Fruit fly (Drosophila melanogaster) whole organism: Measurements from ENCODE around the gene RpS28b.

ENCODE experiments used
- CG8478 ChIP-seq: fragments of >200 bp; optimal IDR thresholded peaks from 2 replicates; lab custom pipeline; 2018; ENCODE audit warnings: inconsistent platforms
- Dll ChIP-seq: fragments of >200 bp; optimal IDR thresholded peaks from 2 replicates; lab custom pipeline; 2017
- EcR ChIP-seq, 2 experiments: fragments of >200 bp; optimal IDR thresholded peaks; 2 replicates each; lab custom pipeline; 2017; ENCODE audit warnings: missing biosample characterization in 2 of 2, missing genetic modification characterization in 2 of 2, missing genetic modification reagents in 2 of 2
- pan ChIP-seq: fragments of >200 bp; optimal IDR thresholded peaks from 2 replicates; lab custom pipeline; 2017
- psq ChIP-seq: fragments of >200 bp; optimal IDR thresholded peaks from 2 replicates; lab custom pipeline; 2017
- usp ChIP-seq: fragments of >200 bp; optimal IDR thresholded peaks from 2 replicates; lab custom pipeline; 2017; ENCODE audit warnings: missing biosample characterization, missing genetic modification characterization, mixed read lengths

The RpS28b gene

DNA sequence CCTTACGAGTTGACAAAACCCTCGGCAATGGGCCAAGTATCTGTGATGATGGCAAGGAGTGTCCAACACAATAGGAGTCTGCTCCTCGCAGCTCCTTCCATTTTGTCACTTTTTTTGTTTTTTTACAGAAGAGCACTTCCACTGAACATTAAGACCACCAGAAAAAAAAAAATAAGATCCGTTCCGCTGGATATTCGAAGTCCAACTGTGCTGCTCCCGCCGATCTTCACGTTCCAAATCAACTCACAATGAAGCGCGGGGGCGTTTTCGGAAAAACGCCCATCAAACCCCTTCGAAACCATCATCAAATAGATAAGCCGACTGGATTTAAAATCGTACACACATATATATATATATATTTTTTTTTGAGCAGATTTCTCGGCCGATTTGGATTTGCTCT, 16.8 kb downstream of the RpS28b start, which contains the start of gene Cubn:
Gene Cubn, minus strand, starts transcription at position 101 of the 400 bp plus-strand sequence.
- TF ChIP-seq CG8478 (lab: Kevin White, UChicago) (no peak), psq (lab: Kevin White, UChicago) (no peak), Dll (no peak), usp (no peak)

DNA sequence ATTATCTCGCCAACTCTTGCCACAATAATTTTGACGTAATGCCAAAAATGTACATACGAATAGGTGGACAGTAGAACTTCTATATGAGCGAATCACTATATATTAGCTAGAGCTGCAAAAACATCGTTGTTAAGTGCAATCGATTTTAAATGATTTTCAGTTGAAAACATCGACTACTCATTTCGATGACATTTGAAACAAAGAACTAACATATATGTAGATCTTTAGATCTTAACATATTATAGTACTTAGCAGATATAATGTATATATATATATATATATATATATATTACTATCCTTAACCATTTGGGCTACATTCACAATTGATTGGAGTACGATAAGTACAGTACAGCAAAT, 21.7 kb downstream of the RpS28b start, which contains the start of gene CG42395:
Gene CG42395, minus strand, starts transcription at position 101 of the 357 bp plus-strand sequence.
- TF ChIP-seq psq (lab: Kevin White, UChicago) (no peak), CG8478 (lab: Kevin White, UChicago) (no peak), pan (lab: Kevin White, UChicago) (no peak), EcR (GFP tag; optimal IDR thresholded peaks at IDR 0.05; lab: Kevin White, UChicago) (no peak), usp (no peak), Dll (no peak)

DNA sequence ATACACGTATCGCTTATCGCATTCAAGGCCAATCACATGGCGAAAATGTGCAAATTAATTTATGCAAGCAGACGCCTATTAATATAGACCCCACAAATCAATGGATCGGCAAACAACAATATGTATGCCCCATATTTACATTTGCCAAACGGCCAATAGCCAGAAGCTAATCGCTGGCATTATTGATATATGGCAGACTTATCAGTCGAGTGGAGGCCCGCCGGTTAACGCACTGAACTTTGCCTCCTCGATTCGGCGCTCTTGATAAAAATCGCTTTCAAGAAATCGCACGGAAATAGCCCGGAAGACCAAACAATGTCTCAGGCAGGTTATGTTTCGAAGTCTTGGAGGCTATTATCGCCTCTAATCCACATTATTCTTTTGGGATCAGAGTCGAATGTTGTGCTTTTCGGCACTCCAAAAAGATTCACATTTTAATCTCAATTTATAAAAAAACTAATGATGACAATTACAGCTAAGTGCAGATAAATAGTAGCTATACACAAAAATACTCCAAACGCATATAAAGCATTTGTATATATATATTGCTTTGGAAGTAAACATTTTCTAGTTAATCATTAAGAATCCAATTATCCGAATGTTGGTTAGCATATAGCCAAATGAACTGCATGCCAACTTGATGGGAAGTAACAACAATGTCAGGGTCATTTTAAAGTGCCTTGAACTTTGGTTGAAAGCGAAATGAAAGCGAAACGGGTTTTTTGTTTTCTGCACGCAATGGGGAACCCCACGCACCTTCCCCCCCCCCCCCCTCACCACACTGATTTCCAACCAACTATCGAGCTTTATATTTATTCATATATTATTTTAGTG, 22.3 kb downstream of the RpS28b start:
- TF ChIP-seq psq (lab: Kevin White, UChicago) (no peak), EcR (GFP tag; optimal IDR thresholded peaks at IDR 0.05; lab: Kevin White, UChicago) (no peak), usp (no peak), Dll (no peak), CG8478 (lab: Kevin White, UChicago) (no peak), pan (lab: Kevin White, UChicago) (no peak)

DNA sequence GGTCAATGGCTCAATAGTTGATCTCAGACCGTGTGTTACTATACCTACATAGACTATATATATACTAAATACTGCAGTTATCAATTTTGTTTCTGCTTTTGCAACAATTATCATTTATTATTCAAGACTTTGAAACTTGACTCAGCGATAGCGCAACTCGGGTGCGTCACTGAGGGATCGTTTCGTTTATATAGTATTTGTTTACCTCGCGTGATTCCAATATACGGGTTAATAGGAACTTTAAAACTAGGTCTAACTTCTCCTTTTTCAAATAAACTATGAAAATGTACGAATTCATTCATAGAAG, 22.9 kb downstream of the RpS28b start:
- TF ChIP-seq CG8478 (lab: Kevin White, UChicago) (no peak), psq (lab: Kevin White, UChicago) (no peak), Dll (no peak), pan (lab: Kevin White, UChicago) (no peak), usp (no peak), EcR (GFP tag; optimal IDR thresholded peaks at IDR 0.05; lab: Kevin White, UChicago) (no peak)

DNA sequence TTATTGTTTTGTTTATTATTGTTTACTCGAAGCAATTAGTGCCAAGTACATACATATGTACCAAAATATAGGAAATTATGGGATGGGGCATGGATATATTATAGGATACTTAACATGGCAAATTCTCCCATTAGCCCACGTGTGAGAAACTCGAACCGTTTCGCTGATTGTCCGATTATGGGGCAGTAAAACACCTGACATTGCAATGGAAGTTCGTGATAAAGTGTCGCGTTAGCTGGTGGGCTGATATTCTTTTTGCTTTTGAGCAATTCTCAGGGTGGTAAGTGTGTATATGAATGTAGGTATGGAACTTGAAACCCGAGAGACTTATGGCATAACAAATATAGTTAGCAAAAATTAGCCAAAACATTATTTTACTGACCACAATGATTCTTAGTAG, 23.6 kb downstream of the RpS28b start:
- TF ChIP-seq Dll: no peak
- no peak for TF ChIP-seq psq (lab: Kevin White, UChicago)
- TF ChIP-seq pan (lab: Kevin White, UChicago): no peak
- TF ChIP-seq EcR (GFP tag; optimal IDR thresholded peaks at IDR 0.05; lab: Kevin White, UChicago): no peak
- TF ChIP-seq usp: no peak
- TF ChIP-seq CG8478 (lab: Kevin White, UChicago): no peak

DNA sequence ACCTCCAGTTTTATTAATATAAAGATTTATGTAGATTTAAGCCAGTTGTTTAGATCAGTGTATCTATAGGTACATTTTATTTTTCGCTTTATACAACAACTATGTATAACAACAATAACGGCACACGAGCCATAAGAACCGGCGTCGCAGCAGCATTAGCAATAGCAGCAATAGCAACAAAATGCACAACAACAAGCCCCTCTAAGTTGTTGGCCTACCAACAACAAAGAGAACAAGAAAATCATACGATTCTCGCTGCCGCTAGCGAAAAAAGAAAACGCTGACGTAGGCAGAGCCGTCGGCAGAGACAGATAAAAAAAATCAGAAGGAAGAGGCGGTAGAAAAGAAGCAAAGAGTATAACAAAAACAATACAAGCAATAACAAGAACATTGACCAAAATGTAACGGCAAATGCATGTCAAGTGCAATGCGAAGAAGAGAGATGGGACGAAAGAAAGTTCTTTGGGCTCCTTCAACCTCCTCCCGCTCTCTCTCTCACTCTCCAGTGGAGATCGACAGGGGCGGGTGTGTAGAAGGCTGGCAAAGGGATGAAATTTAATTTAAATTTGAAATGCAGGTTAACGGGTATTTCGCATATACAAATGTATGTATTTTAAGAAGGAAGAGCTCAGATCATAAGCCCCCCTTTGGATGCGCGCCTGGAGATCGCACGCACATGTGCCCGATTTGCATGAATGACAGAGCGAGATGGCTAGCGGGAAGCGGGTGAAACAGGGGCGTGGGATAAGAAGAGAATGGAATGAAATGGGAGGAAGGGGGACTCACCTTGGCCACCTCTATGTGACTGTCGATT, 24.5 kb downstream of the RpS28b start:
- TF ChIP-seq psq (lab: Kevin White, UChicago): peak; percentile 39
- peak in 1 of 2 experiments; percentile 60 for TF ChIP-seq EcR (GFP tag; optimal IDR thresholded peaks at IDR 0.05; lab: Kevin White, UChicago)
- no peak for TF ChIP-seq Dll
- no peak for TF ChIP-seq usp
- no peak for TF ChIP-seq CG8478 (lab: Kevin White, UChicago)
- TF ChIP-seq pan (lab: Kevin White, UChicago): no peak

DNA sequence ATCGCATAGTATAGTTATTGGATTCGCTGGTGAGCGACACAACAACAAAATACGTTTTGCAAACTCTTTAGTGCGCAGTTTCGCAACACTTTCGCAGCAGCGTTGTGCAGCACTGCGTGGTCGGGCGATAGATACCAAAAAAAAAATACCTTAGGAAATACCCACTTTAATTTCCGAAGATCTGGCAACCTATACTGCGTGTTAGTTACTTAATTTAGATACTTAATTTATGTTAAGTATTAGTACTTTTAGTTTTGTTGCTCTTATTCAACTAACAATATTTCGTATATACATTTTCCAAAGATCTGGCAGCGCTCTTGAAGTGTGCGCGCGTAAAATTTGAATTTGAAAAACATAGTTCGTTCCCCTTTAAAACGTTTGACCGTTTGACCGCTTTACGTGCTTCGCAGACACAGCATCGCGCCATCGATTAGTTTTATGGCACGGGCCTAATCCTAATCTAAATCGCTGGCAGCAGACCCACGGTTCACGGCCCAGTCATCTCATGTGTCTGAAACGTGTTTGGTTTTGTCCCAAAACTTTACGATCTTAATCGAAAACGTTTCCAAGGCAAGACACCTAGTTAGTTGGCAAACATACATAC, 25.6 kb downstream of the RpS28b start, which contains the start of gene LPCAT:
Gene LPCAT, minus strand, starts transcription at position 70 of the 604 bp plus-strand sequence.
- TF ChIP-seq Dll: no peak
- no peak for TF ChIP-seq EcR (GFP tag; optimal IDR thresholded peaks at IDR 0.05; lab: Kevin White, UChicago)
- TF ChIP-seq psq (lab: Kevin White, UChicago): no peak
- no peak for TF ChIP-seq pan (lab: Kevin White, UChicago)
- TF ChIP-seq usp: no peak
- TF ChIP-seq CG8478 (lab: Kevin White, UChicago): no peak

dm6 chrX:9580544-9580943, 26.1 kb downstream of the RpS28b start:
- no peak for TF ChIP-seq psq (lab: Kevin White, UChicago)
- no peak for TF ChIP-seq usp
- TF ChIP-seq CG8478 (lab: Kevin White, UChicago): no peak
- no peak for TF ChIP-seq EcR (GFP tag; optimal IDR thresholded peaks at IDR 0.05; lab: Kevin White, UChicago)
- no peak for TF ChIP-seq pan (lab: Kevin White, UChicago)
- TF ChIP-seq Dll: no peak

dm6 chrX:9581869-9582268, 27.4 kb downstream of the RpS28b start:
- no peak for TF ChIP-seq CG8478 (lab: Kevin White, UChicago)
- TF ChIP-seq Dll: no peak
- no peak for TF ChIP-seq pan (lab: Kevin White, UChicago)
- TF ChIP-seq EcR (GFP tag; optimal IDR thresholded peaks at IDR 0.05; lab: Kevin White, UChicago): no peak
- TF ChIP-seq usp: no peak
- TF ChIP-seq psq (lab: Kevin White, UChicago): no peak

DNA sequence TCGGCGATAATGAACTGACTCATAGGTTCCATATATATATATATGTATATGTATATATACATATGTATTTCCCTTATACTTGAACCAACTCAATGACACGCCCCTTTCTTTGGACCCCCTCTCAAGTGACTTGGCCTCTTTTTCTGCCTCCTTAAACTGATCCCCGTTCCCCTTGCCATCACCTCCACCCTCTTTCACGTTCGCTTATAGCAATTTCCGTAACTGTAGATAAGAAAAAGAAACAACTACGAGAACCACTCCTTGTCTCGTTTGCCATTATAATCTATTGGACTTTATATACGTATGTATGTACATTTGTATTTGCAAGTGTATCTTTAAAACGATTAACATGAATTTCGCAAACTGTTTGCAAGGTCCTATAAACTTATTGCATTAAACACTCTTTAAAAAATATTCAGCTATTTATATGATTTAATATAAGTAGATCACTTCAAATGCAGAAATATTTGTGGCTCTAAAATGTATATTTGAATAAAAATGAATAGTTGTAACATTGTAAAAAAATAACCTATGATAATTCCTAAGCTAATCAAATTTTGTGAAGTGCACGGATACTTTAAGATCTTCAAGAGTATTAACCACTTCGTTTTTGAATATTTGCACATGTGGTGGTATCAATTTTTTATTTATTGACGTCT, 28.4 kb downstream of the RpS28b start:
- TF ChIP-seq Dll (no peak), CG8478 (lab: Kevin White, UChicago) (no peak), usp (no peak), EcR (GFP tag; optimal IDR thresholded peaks at IDR 0.05; lab: Kevin White, UChicago) (no peak), psq (lab: Kevin White, UChicago) (no peak), pan (lab: Kevin White, UChicago) (no peak)

DNA sequence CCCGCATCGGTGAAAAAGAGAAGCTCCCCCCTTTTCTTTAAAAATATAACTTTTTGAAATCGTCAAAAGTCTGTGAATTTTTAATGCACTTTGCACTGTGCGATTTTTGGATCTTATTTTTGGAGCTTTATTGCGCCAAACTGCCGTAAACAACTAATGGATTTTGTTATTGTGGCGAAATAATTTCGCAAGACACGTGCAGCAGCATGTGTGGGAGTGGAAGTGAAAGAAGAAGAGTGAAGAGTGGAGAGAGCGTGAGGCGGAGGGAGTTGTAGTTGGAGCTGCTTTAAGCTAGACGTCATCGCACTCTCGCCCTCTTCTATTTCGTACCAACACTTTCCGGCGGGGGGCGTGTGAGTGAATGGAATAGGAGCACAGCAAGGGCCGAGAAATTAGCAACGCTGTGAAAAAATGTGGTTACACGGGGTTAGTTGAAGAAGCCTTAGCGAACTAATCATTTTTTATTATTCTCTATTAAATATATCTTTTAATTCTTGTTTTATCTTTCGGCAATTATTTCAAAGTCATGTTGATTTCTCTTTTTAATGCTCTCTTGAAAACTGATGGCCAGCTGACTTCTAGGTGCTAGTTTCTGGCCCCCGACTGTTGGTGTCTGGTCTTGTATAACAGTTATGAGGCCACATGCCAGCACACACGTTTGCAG, 29.1 kb downstream of the RpS28b start:
- TF ChIP-seq pan (lab: Kevin White, UChicago) (no peak), EcR (GFP tag; optimal IDR thresholded peaks at IDR 0.05; lab: Kevin White, UChicago) (peak in 1 of 2 experiments; percentile 52), usp (no peak)
